In the genomic region with DNA sequence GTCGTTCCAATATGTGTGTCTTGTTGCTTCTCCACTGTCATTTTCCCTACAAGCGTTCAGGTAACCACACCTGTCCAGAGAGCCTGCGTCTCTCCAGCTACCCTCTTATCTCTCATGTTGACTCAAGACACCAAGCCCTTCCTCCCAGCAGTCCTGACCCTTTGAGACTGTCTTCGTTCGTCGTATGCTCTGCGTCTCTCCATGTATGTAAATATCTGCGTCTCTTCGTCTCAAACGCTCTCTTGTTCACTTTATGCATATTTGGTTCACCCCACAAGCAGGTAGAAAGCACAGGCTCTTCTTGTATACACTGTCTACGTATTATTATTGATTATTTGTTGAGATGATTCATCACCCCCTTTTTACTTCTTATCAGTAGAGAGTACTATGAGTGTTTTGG, we compare ENCODE assay signal across 4 worm cellular contexts.
TF ChIP-seq lines count a peak whose summit lies in the region.

No protein-coding gene starts in this region.

TF ChIP-seq in whole organism, L1 larva, 84 proteins besides CTCF, POLR2A, EP300 and RAD21 (continued from another document):
- peak; percentile 19 for TF ChIP-seq nhr-20 (tag; optimal IDR thresholded peaks at IDR 0.05; lab: Kevin White, UChicago)
- no peak for TF ChIP-seq pqm-1 (tag; optimal IDR thresholded peaks at IDR 0.05; lab: Kevin White, UChicago)
- no peak for TF ChIP-seq egl-27 (tag; optimal IDR thresholded peaks at IDR 0.05; lab: Kevin White, UChicago)
- peak; percentile 48 for TF ChIP-seq nhr-90 (tag; optimal IDR thresholded peaks at IDR 0.05; lab: Kevin White, UChicago; ENCODE audit: poor library complexity)
- TF ChIP-seq lin-14 (GFP tag; optimal IDR thresholded peaks at IDR 0.05; lab: Kevin White, UChicago): peak; percentile 68
- TF ChIP-seq lin-35 (GFP tag; optimal IDR thresholded peaks at IDR 0.05; lab: Kevin White, UChicago): peak in 1 of 2 experiments; percentile 49

TF ChIP-seq in whole organism, L2 larva, 48 proteins besides CTCF, POLR2A, EP300 and RAD21 (continued from another document):
- TF ChIP-seq fos-1 (tag; optimal IDR thresholded peaks at IDR 0.05; lab: Kevin White, UChicago) (peak; percentile 90), ama-1 (optimal IDR thresholded peaks at IDR 0.05; lab: Kevin White, UChicago) (no peak), peb-1 (tag; optimal IDR thresholded peaks at IDR 0.05; lab: Kevin White, UChicago) (no peak), nhr-11 (tag; optimal IDR thresholded peaks at IDR 0.05; lab: Kevin White, UChicago) (no peak), sma-3 (GFP tag; optimal IDR thresholded peaks at IDR 0.05; lab: Kevin White, UChicago) (no peak), C34F6.9 (tag; optimal IDR thresholded peaks at IDR 0.05; lab: Kevin White, UChicago) (no peak), F13H6.1 (tag; optimal IDR thresholded peaks at IDR 0.05; lab: Kevin White, UChicago) (peak; percentile 82), ZK546.5 (tag; optimal IDR thresholded peaks at IDR 0.05; lab: Kevin White, UChicago) (no peak), R02D3.7 (tag; optimal IDR thresholded peaks at IDR 0.05; lab: Kevin White, UChicago) (no peak), unc-62 (GFP tag; optimal IDR thresholded peaks at IDR 0.05; lab: Kevin White, UChicago) (no peak), ceh-16 (tag; optimal IDR thresholded peaks at IDR 0.05; lab: Kevin White, UChicago) (no peak), alr-1 (tag; optimal IDR thresholded peaks at IDR 0.05; lab: Kevin White, UChicago) (no peak), lin-11 (tag; optimal IDR thresholded peaks at IDR 0.05; lab: Kevin White, UChicago) (no peak), nhr-21 (tag; optimal IDR thresholded peaks at IDR 0.05; lab: Kevin White, UChicago) (no peak), nhr-237 (tag; optimal IDR thresholded peaks at IDR 0.05; lab: Kevin White, UChicago) (no peak), sma-9 (GFP tag; optimal IDR thresholded peaks at IDR 0.05; lab: Kevin White, UChicago) (peak; percentile 72), sma-9 (tag; optimal IDR thresholded peaks at IDR 0.05; lab: Kevin White, UChicago) (no peak), unc-39 (tag; optimal IDR thresholded peaks at IDR 0.05; lab: Kevin White, UChicago) (no peak), nhr-12 (tag; optimal IDR thresholded peaks at IDR 0.05; lab: Kevin White, UChicago) (no peak), nhr-6 (tag; optimal IDR thresholded peaks at IDR 0.05; lab: Kevin White, UChicago) (no peak), mbf-1 (tag; optimal IDR thresholded peaks at IDR 0.05; lab: Kevin White, UChicago) (no peak), dmd-4 (tag; optimal IDR thresholded peaks at IDR 0.05; lab: Kevin White, UChicago) (no peak), sem-4 (tag; optimal IDR thresholded peaks at IDR 0.05; lab: Kevin White, UChicago) (no peak), blmp-1 (tag; optimal IDR thresholded peaks at IDR 0.05; lab: Kevin White, UChicago; ENCODE audit: insufficient read depth) (no peak), mdl-1 (tag; optimal IDR thresholded peaks at IDR 0.05; lab: Kevin White, UChicago) (no peak), nhr-23 (tag; optimal IDR thresholded peaks at IDR 0.05; lab: Kevin White, UChicago) (no peak), skn-1 (tag; optimal IDR thresholded peaks at IDR 0.05; lab: Kevin White, UChicago) (peak; percentile 17), elt-3 (tag; optimal IDR thresholded peaks at IDR 0.05; lab: Kevin White, UChicago) (no peak), Y55F3AM.14 (GFP tag; optimal IDR thresholded peaks at IDR 0.05; lab: Kevin White, UChicago) (no peak), ztf-4 (tag; optimal IDR thresholded peaks at IDR 0.05; lab: Kevin White, UChicago) (no peak)

TF ChIP-seq in whole organism, L4 larva, 104 proteins besides CTCF, POLR2A, EP300 and RAD21 (continued from another document):
- TF ChIP-seq ceh-44 (GFP tag; IDR thresholded peaks at IDR 0.05; lab: Robert Waterston, UW) (no peak), mes-2 (tag; optimal IDR thresholded peaks at IDR 0.05; lab: Kevin White, UChicago; ENCODE audit: poor library complexity, severe bottlenecking) (peak; percentile 42), ceh-28 (tag; optimal IDR thresholded peaks at IDR 0.05; lab: Kevin White, UChicago) (peak; percentile 17), nhr-28 (tag; optimal IDR thresholded peaks at IDR 0.05; lab: Kevin White, UChicago) (peak; percentile 82), nhr-41 (GFP tag; IDR thresholded peaks at IDR 0.05; lab: Robert Waterston, UW) (peak; percentile 95), fos-1 (tag; optimal IDR thresholded peaks at IDR 0.05; lab: Kevin White, UChicago) (peak; percentile 56), mxl-3 (GFP tag; optimal IDR thresholded peaks at IDR 0.05; lab: Kevin White, UChicago) (peak; percentile 49), snpc-1.2 (GFP tag; IDR thresholded peaks at IDR 0.05; lab: Robert Waterston, UW) (no peak), nhr-6 (tag; optimal IDR thresholded peaks at IDR 0.05; lab: Kevin White, UChicago) (peak; percentile 89), nhr-237 (tag; optimal IDR thresholded peaks at IDR 0.05; lab: Kevin White, UChicago) (no peak), pqm-1 (tag; optimal IDR thresholded peaks at IDR 0.05; lab: Kevin White, UChicago) (peak; percentile 59), dpl-1 (GFP tag; optimal IDR thresholded peaks at IDR 0.05; lab: Kevin White, UChicago) (peak; percentile 37), arid-1 (GFP tag; conservative IDR thresholded peaks at IDR 0.05; lab: Robert Waterston, UW) (no peak), php-3 (GFP tag; IDR thresholded peaks at IDR 0.05; lab: Robert Waterston, UW) (peak; percentile 75; the same call in 1 of the 2 replicates), dve-1 (tag; optimal IDR thresholded peaks at IDR 0.05; lab: Kevin White, UChicago; ENCODE audit: insufficient read depth) (peak; percentile 90), T26A8.4 (GFP tag; IDR thresholded peaks at IDR 0.05; lab: Robert Waterston, UW) (peak; percentile 57), rbr-2 (tag; optimal IDR thresholded peaks at IDR 0.05; lab: Kevin White, UChicago) (peak; percentile 7)

TF ChIP-seq in whole organism, late embryonic, 69 proteins besides CTCF, POLR2A, EP300 and RAD21 (continued from another document):
- peak; percentile 48 for TF ChIP-seq ceh-34 (tag; optimal IDR thresholded peaks at IDR 0.05; lab: Kevin White, UChicago)
- peak; percentile 63 for TF ChIP-seq tbx-2 (tag; optimal IDR thresholded peaks at IDR 0.05; lab: Kevin White, UChicago)
